Worm (Caenorhabditis elegans) whole organism, L4 larva: ENCODE data around the gene ran-3.

Experiments
- dmd-6 ChIP-seq: fragments of 200-800 bp; sonication (Bioruptor generic); IDR thresholded peaks from 2 replicates; pipeline ENCODE4 v1.3.6; 2022; ENCODE audit warnings: missing genetic modification reagents, missing genetic modification characterization, missing compliant biosample characterization
- lsy-2 ChIP-seq, 2 experiments: fragments of 150-350 bp in 1 of 2; sonication (generic microtip) in 1 of 2; optimal IDR thresholded peaks; 2 replicates each; lab custom pipeline; 2014 to 2017; ENCODE audit warnings: missing biosample characterization in 2 of 2, missing genetic modification characterization in 2 of 2
- sdz-12 ChIP-seq: fragments of 200-800 bp; sonication (Bioruptor generic); optimal IDR thresholded peaks from 2 replicates; lab custom pipeline; 2018; ENCODE audit warnings: mild to moderate bottlenecking, missing genetic modification characterization, missing compliant biosample characterization
- zip-2 ChIP-seq: fragments of 150-350 bp; optimal IDR thresholded peaks from 2 replicates; lab custom pipeline; 2014; ENCODE audit warnings: missing biosample characterization, missing genetic modification characterization

DNA sequence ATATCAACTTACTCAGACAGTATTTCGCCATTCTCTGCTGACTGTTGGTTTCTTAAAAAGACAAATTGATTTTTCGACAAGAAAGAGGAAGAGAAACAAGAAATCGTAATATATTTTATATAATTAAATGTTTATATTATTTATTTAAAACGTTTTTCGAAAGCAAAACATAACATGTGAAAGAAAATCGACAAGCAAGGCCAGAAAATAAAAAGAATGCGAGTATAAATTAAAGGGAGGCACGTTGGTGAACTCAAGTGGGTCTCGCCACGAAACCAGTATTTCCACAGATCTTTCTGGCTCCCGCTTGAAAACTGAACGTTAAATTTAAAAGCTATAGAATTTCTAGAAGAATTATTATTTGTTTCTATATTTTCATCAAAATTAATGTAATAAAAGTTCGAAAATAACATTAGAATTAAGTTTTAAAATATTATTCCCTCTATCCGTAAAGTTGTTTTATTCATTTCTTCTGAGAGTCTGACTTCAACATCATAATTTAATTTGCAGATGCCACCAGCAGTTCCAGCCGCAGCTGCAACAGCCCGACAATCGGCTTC, 41.6 kb downstream of the ran-3 start, which contains the start of the genes nst-1 and cct-4:
- no peak for TF ChIP-seq dmd-6
- TF ChIP-seq sdz-12 (GFP tag; lab: Kevin White, UChicago): no peak
- no peak for TF ChIP-seq zip-2 (tag; lab: Kevin White, UChicago)
- TF ChIP-seq lsy-2 (tag; optimal IDR thresholded peaks at IDR 0.05; lab: Kevin White, UChicago): peak in 1 of 2 experiments; percentile 62
